Fruit fly (Drosophila melanogaster) whole organism, pupa: ENCODE results near the gene Jhbp4.
A peak's percentile ranks its signal among the peaks of the same experiment; 100 is the strongest.

Experiments
- CG10348 ChIP-seq: fragments of 200-800 bp; sonication (Bioruptor generic); IDR thresholded peaks from 2 replicates; pipeline ENCODE4 v1.3.6; 2022; ENCODE audit warnings: missing biosample characterization, missing genetic modification characterization
- CG12605 ChIP-seq: fragments of 200-800 bp; sonication (Bioruptor generic); IDR thresholded peaks from 2 replicates; pipeline ENCODE4 v1.3.6; 2022; ENCODE audit warnings: missing biosample characterization, missing genetic modification characterization
- CG13204 ChIP-seq: fragments of 200-800 bp; sonication (Bioruptor generic); optimal IDR thresholded peaks from 2 replicates; lab custom pipeline; 2018; ENCODE audit warnings: missing biosample characterization, mild to moderate bottlenecking, missing genetic modification characterization, moderate library complexity
- CG14655 ChIP-seq: fragments of 200-800 bp; sonication (Bioruptor generic); optimal IDR thresholded peaks from 3 replicates; lab custom pipeline; 2017; ENCODE audit warnings: mild to moderate bottlenecking, missing biosample characterization, missing genetic modification reagents, missing genetic modification characterization
- CG15710 ChIP-seq: fragments of 200-800 bp; sonication (Bioruptor generic); optimal IDR thresholded peaks from 2 replicates; lab custom pipeline; 2018; ENCODE audit warnings: missing biosample characterization, mild to moderate bottlenecking, missing genetic modification characterization, moderate library complexity
- CG17806 ChIP-seq: fragments of 200-800 bp; sonication (Bioruptor generic); optimal IDR thresholded peaks from 2 replicates; lab custom pipeline; 2018; ENCODE audit warnings: missing biosample characterization, mild to moderate bottlenecking, missing genetic modification characterization, moderate library complexity
- CG32121 ChIP-seq: fragments of 200-800 bp; sonication (Bioruptor generic); IDR thresholded peaks from 2 replicates; pipeline ENCODE4 v1.3.6; 2022; ENCODE audit warnings: missing biosample characterization, missing genetic modification characterization
- CG34367 ChIP-seq: fragments of 200-800 bp; sonication (Bioruptor generic); optimal IDR thresholded peaks from 2 replicates; lab custom pipeline; 2018; ENCODE audit warnings: missing biosample characterization, mild to moderate bottlenecking, missing genetic modification characterization
- CG4496 ChIP-seq: fragments of 200-800 bp; sonication (Bioruptor generic); IDR thresholded peaks from 3 replicates; pipeline ENCODE4 v1.3.6; 2022; ENCODE audit warnings: missing biosample characterization, missing genetic modification characterization
- CG8159 ChIP-seq: fragments of 200-800 bp; sonication (Bioruptor generic); optimal IDR thresholded peaks from 3 replicates; lab custom pipeline; 2018; ENCODE audit warnings: missing biosample characterization, mild to moderate bottlenecking, missing genetic modification characterization, moderate library complexity
- CG8301 ChIP-seq: fragments of 200-800 bp; sonication (Bioruptor generic); optimal IDR thresholded peaks from 2 replicates; lab custom pipeline; 2018; ENCODE audit warnings: missing biosample characterization, mild to moderate bottlenecking, missing genetic modification characterization
- CG9948 ChIP-seq: fragments of 200-800 bp; sonication (Bioruptor generic); optimal IDR thresholded peaks from 2 replicates; lab custom pipeline; 2018; ENCODE audit warnings: missing biosample characterization, mild to moderate bottlenecking, missing genetic modification characterization, moderate library complexity
- D1 ChIP-seq: fragments of 200-800 bp; sonication (Bioruptor generic); optimal IDR thresholded peaks from 2 replicates; lab custom pipeline; 2018; ENCODE audit warnings: missing biosample characterization, mild to moderate bottlenecking, missing genetic modification characterization, moderate library complexity
- EcR ChIP-seq: fragments of 200-800 bp; sonication (Bioruptor generic); optimal IDR thresholded peaks from 3 replicates; lab custom pipeline; 2019; ENCODE audit warnings: missing biosample characterization, missing genetic modification characterization, mild to moderate bottlenecking, moderate library complexity, missing genetic modification reagents
- Ets98B ChIP-seq: fragments of 200-800 bp; sonication (Bioruptor generic); IDR thresholded peaks from 2 replicates; pipeline ENCODE4 v1.3.6; 2022; ENCODE audit warnings: missing biosample characterization, missing genetic modification characterization
- Pif1A ChIP-seq: fragments of 200-800 bp; sonication (Bioruptor generic); optimal IDR thresholded peaks from 3 replicates; lab custom pipeline; 2016; ENCODE audit warnings: missing biosample characterization, missing genetic modification characterization
- Pif1B ChIP-seq: fragments of 200-800 bp; sonication (Bioruptor generic); optimal IDR thresholded peaks from 3 replicates; lab custom pipeline; 2016; ENCODE audit warnings: missing biosample characterization, missing genetic modification characterization
- Snoo ChIP-seq: fragments of 200-800 bp; sonication (Bioruptor generic); optimal IDR thresholded peaks from 3 replicates; lab custom pipeline; 2017; ENCODE audit warnings: missing biosample characterization, mild to moderate bottlenecking, missing genetic modification characterization, inconsistent platforms
- fd96Ca ChIP-seq: fragments of 200-800 bp; sonication (Bioruptor generic); IDR thresholded peaks from 3 replicates; pipeline ENCODE4 v1.3.6; 2022; ENCODE audit warnings: missing biosample characterization, missing genetic modification characterization
- gl ChIP-seq: fragments of 200-800 bp; sonication (Bioruptor generic); optimal IDR thresholded peaks from 2 replicates; lab custom pipeline; 2018; ENCODE audit warnings: missing biosample characterization, mild to moderate bottlenecking, missing genetic modification characterization
- rn ChIP-seq: fragments of 200-800 bp; sonication (Bioruptor generic); IDR thresholded peaks from 2 replicates; pipeline ENCODE4 v1.3.6; 2022; ENCODE audit warnings: missing biosample characterization, missing genetic modification characterization

The Jhbp4 gene

dm6 chr3R:16013580-16013979, 29.7 kb upstream of the Jhbp4 start:
- TF ChIP-seq CG9948 (tag; lab: Kevin White, UChicago) (no peak), CG34367 (no peak), CG12605 (GFP tag; lab: Robert Waterston, UW) (no peak), rn (no peak), Pif1B (GFP tag; lab: Kevin White, UChicago) (no peak), D1 (tag; lab: Kevin White, UChicago) (no peak), CG8301 (tag; lab: Kevin White, UChicago) (no peak), Pif1A (GFP tag; lab: Kevin White, UChicago) (no peak), CG4496 (GFP tag; lab: Robert Waterston, UW) (no peak)

dm6 chr3R:16014573-16014972, 28.7 kb upstream of the Jhbp4 start:
- TF ChIP-seq Ets98B (no peak), CG13204 (GFP tag; lab: Kevin White, UChicago) (no peak), CG17806 (tag; lab: Kevin White, UChicago) (no peak), rn (no peak), CG8301 (tag; lab: Kevin White, UChicago) (no peak), Pif1A (GFP tag; lab: Kevin White, UChicago) (no peak)

DNA sequence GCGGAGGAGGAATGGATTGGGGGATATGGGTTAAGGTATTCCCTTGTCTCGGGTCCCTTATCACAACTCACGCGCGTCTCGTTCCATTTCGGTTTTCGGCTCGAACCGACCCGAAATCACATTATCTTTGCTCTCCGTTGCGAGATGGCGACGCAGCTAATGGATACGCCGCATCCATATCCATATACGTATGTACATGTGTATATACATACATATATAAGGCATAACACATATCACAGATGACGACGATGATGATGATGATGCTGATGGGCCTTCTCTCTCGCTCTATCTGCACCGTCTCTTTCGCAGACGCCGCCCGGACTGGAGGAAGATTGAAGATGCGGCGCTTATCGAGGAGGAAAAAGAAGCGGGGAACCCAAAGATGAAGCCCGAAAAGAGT, 21.3 kb upstream of the Jhbp4 start:
- TF ChIP-seq rn = no peak
- TF ChIP-seq Ets98B = no peak
- no peak for TF ChIP-seq Pif1A (GFP tag; lab: Kevin White, UChicago)
- no peak for TF ChIP-seq CG10348
- no peak for TF ChIP-seq CG15710 (tag; lab: Kevin White, UChicago)
- TF ChIP-seq CG4496 (GFP tag; lab: Robert Waterston, UW) = no peak
- no peak for TF ChIP-seq CG14655 (GFP tag; lab: Kevin White, UChicago)
- no peak for TF ChIP-seq CG17806 (tag; lab: Kevin White, UChicago)
- no peak for TF ChIP-seq CG13204 (GFP tag; lab: Kevin White, UChicago)
- TF ChIP-seq Pif1B (GFP tag; lab: Kevin White, UChicago) = no peak
- TF ChIP-seq fd96Ca (GFP tag; lab: Robert Waterston, UW) = no peak

DNA sequence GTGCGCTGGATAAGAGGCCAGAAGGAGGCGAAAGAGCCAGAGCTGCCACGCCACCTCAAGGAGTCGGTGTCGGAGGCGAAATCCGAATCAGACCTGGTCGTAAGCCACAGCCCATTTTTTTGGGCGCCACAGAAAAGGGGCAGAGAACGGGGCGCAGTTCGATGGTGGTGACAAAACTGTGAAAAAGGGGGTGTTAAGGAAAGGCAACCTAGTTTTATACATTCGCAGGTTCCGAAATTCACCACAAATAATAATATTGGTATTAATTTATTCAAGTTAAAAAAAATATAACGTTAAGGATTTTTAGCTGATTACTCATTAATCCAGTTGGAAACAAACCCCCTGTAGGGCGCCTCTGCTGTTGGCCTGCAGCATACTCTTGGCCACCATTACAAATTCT, 19.7 kb upstream of the Jhbp4 start:
- TF ChIP-seq CG17806 (tag; lab: Kevin White, UChicago) = no peak
- no peak for TF ChIP-seq CG10348
- no peak for TF ChIP-seq rn
- TF ChIP-seq CG14655 (GFP tag; lab: Kevin White, UChicago) = peak; percentile 21
- no peak for TF ChIP-seq fd96Ca (GFP tag; lab: Robert Waterston, UW)

DNA sequence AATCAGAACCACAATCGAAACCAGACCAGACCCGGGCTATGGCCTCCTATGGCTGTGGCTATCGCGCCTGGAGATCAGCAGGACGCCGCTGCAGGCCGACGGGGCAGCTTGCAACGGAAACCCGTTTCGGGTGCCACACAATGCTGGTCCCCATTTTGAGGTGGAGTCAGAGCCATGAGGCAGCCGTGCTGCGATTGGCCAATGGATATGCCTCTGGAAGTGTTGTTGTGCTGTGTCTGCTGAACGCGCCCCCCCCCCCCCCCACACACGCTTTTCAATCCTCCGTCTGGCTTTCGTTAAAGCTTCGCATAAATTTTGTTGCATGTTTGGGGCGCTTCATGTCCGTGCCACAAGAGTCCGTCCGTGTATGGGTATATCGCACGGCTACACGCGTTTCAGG, 19.2 kb upstream of the Jhbp4 start:
- TF ChIP-seq Pif1A (GFP tag; lab: Kevin White, UChicago) = no peak
- TF ChIP-seq CG12605 (GFP tag; lab: Robert Waterston, UW) = no peak
- TF ChIP-seq CG4496 (GFP tag; lab: Robert Waterston, UW) = 0 out of 3 replicates have a peak, but pooled peaks have one; percentile 10

- TF ChIP-seq rn = 0 out of 2 replicates have a peak, but pooled peaks have one; percentile 27
- no peak for TF ChIP-seq D1 (tag; lab: Kevin White, UChicago)
- TF ChIP-seq EcR (GFP tag; lab: Kevin White, UChicago) = peak; percentile 20
- 0 out of 3 replicates have a peak, but pooled peaks have one; percentile 29 for TF ChIP-seq fd96Ca (GFP tag; lab: Robert Waterston, UW)
- peak; percentile 33; the same call in 1 of the 2 replicates for TF ChIP-seq CG32121
- peak; percentile 14 for TF ChIP-seq gl (tag; lab: Kevin White, UChicago)
- TF ChIP-seq Pif1A (GFP tag; lab: Kevin White, UChicago) = no peak
- TF ChIP-seq CG17806 (tag; lab: Kevin White, UChicago) = no peak
These were observed 17.6 kb upstream of the Jhbp4 start, which contains the start of gene pnr for dm6 chr3R:16025587-16026223. Gene pnr, plus strand, starts transcription at chr3R:16026079.

dm6 chr3R:16028651-16029050, 14.6 kb upstream of the Jhbp4 start:
- TF ChIP-seq CG8159 (tag; lab: Kevin White, UChicago) = no peak

DNA sequence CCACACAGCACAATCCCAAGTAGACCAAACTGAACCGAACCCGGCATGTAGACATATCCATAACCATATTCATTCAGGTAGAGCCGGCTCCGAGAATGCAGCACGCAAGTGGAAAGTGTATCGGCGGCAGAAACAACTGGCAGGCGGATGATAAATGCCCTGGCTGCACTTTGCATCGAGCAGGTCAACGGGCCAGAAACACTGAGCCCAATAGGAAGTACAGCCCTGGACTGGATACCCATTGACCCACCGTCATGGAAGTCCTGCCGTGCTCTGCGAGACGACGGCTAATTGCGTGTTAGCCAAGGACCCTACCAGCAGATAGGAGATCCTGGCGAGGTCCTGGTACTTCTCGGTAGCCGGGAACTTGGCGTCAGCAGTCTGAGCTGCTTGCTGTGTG, 13.7 kb upstream of the Jhbp4 start:
- no peak for TF ChIP-seq gl (tag; lab: Kevin White, UChicago)
- no peak for TF ChIP-seq CG12605 (GFP tag; lab: Robert Waterston, UW)
- TF ChIP-seq CG15710 (tag; lab: Kevin White, UChicago) = no peak
- TF ChIP-seq CG4496 (GFP tag; lab: Robert Waterston, UW) = no peak
- TF ChIP-seq CG9948 (tag; lab: Kevin White, UChicago) = no peak
- no peak for TF ChIP-seq CG34367
- no peak for TF ChIP-seq CG17806 (tag; lab: Kevin White, UChicago)
- TF ChIP-seq CG32121 = no peak
- no peak for TF ChIP-seq fd96Ca (GFP tag; lab: Robert Waterston, UW)
- TF ChIP-seq Pif1A (GFP tag; lab: Kevin White, UChicago) = no peak
- no peak for TF ChIP-seq CG8159 (tag; lab: Kevin White, UChicago)
- no peak for TF ChIP-seq Snoo (tag; lab: Kevin White, UChicago)
- no peak for TF ChIP-seq CG10348
- TF ChIP-seq Pif1B (GFP tag; lab: Kevin White, UChicago) = no peak
- no peak for TF ChIP-seq rn
- TF ChIP-seq EcR (GFP tag; lab: Kevin White, UChicago) = no peak
- TF ChIP-seq Ets98B = no peak
- TF ChIP-seq CG13204 (GFP tag; lab: Kevin White, UChicago) = no peak
- no peak for TF ChIP-seq CG8301 (tag; lab: Kevin White, UChicago)
- no peak for TF ChIP-seq CG14655 (GFP tag; lab: Kevin White, UChicago)
